Worm (Caenorhabditis elegans): ENCODE data around the gene ins-31.
"Not testable (repeated sequence)": the region's sequence is repeated elsewhere in the genome, so short reads cannot be mapped to it uniquely, and the experiment has no call there.

ce11 chrII:3144552-3144951 is 17.7 kb downstream of the ins-31 start, which contains the start of gene sri-43:
- TF ChIP-seq snpc-1.2 (GFP tag; IDR thresholded peaks at IDR 0.05); pha-4 (GFP tag; IDR thresholded peaks at IDR 0.05); pha-4 (tag; optimal IDR thresholded peaks at IDR 0.05); unc-62 (GFP tag; optimal IDR thresholded peaks at IDR 0.05 in 1 of 2); unc-62 (tag; optimal IDR thresholded peaks at IDR 0.05); zag-1 (tag; optimal IDR thresholded peaks at IDR 0.05); dmd-9 (GFP tag; IDR thresholded peaks at IDR 0.05); zfp-2 (tag; optimal IDR thresholded peaks at IDR 0.05); snpc-4 (tag; optimal IDR thresholded peaks at IDR 0.05); Y105C5A.15 (GFP tag; IDR thresholded peaks at IDR 0.05); ZK546.5 (tag; optimal IDR thresholded peaks at IDR 0.05): not testable (repeated sequence)
